Worm (Caenorhabditis elegans): ENCODE data around the gene coq-3.
A peak's percentile ranks its signal among the peaks of the same experiment; 100 is the strongest.

DNA sequence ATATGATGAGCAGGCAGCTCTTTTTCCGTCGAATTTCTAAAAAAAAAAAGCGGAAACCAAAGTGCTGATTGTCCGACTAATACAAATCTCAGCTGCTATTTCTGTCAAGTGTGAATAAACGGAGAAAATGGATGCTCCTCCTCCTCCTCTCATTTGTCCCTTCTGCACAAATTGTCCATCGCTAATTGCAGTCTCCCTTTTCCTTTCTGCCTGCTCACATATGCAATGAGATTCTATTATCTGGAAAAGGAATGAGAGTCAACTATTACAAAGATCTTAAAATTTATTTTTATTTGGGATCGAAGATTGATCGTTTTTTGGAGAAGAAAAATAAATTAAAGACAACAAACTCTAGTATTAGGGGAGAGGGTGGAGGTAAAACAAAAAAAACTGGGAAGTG, 26.1 kb upstream of the coq-3 start:
- TF ChIP-seq elt-3 (tag; optimal IDR thresholded peaks at IDR 0.05): no peak
- peak; percentile 11 for TF ChIP-seq ama-1 (optimal IDR thresholded peaks at IDR 0.05)
- TF ChIP-seq gmeb-1 (tag; optimal IDR thresholded peaks at IDR 0.05): no peak
- TF ChIP-seq fos-1 (tag; optimal IDR thresholded peaks at IDR 0.05): no peak
- no peak for TF ChIP-seq lin-39 (tag; optimal IDR thresholded peaks at IDR 0.05)
- no peak for TF ChIP-seq snpc-4 (tag; optimal IDR thresholded peaks at IDR 0.05)
- no peak for TF ChIP-seq egl-27 (tag; optimal IDR thresholded peaks at IDR 0.05)
- no peak for TF ChIP-seq unc-62 (GFP tag; optimal IDR thresholded peaks at IDR 0.05)
- peak; percentile 26 for TF ChIP-seq lin-13 (GFP tag; optimal IDR thresholded peaks at IDR 0.05)
- no peak for TF ChIP-seq ztf-4 (tag; optimal IDR thresholded peaks at IDR 0.05)
- no peak for TF ChIP-seq nhr-237 (tag; optimal IDR thresholded peaks at IDR 0.05)
- TF ChIP-seq unc-39 (tag; optimal IDR thresholded peaks at IDR 0.05): no peak
- TF ChIP-seq Y55F3AM.14 (GFP tag; optimal IDR thresholded peaks at IDR 0.05): no peak
- TF ChIP-seq sma-3 (GFP tag; optimal IDR thresholded peaks at IDR 0.05): no peak

Data from whole organism, L2 larva.